Worm (Caenorhabditis elegans) whole organism, L2 larva: ENCODE results near the gene C06B8.7.

Source experiments
- nhr-11 ChIP-seq: fragments of 150-350 bp; optimal IDR thresholded peaks from 2 replicates; lab custom pipeline; 2014; ENCODE audit warnings: missing biosample characterization, missing genetic modification characterization
- unc-62 ChIP-seq: fragments of 150-350 bp; optimal IDR thresholded peaks from 2 replicates; lab custom pipeline; 2014; ENCODE audit warnings: missing biosample characterization, missing genetic modification reagents, missing genetic modification characterization

DNA sequence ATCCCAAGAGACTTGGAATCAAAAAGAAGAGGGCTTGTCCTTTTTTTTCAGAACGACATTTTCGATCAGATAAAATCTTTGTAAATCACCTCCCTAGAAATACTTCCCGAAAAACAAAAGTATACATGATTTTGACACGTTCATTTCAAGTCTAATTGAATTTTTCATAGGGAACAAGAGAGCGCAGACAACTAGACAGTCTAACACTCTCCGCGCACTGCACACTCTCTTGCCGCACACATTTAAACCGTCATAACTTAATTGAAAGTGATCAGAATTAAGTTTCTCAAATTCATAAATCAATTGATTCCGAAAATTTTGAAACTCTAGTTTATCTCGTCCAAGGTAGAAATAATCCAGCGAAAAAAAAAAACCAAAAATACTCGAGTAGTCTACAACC is 61.2 kb downstream of the C06B8.7 start:
- no peak for TF ChIP-seq unc-62
- TF ChIP-seq nhr-11 (tag; lab: Kevin White, UChicago) = no peak
